Worm (Caenorhabditis elegans) whole organism, L4/young adult: ENCODE data around the gene paml-1.
A peak's percentile ranks its signal among the peaks of the same experiment; 100 is the strongest.
"Not testable (repeated sequence)": the region's sequence is repeated elsewhere in the genome, so short reads cannot be mapped to it uniquely, and the experiment has no call there.

Experiments used
- W03F9.2 ChIP-seq: fragments of 150-350 bp; optimal IDR thresholded peaks from 2 replicates; lab custom pipeline; 2014; ENCODE audit warnings: missing biosample characterization, missing genetic modification characterization
- dao-5 ChIP-seq: sonication (generic microtip); optimal IDR thresholded peaks from 2 replicates; lab custom pipeline; 2016; ENCODE audit warnings: missing genotype, missing genetic modification characterization, moderate library complexity, missing compliant biosample characterization
- him-1 ChIP-seq: sonication (generic microtip); optimal IDR thresholded peaks from 2 replicates; lab custom pipeline; 2016; ENCODE audit warnings: missing genotype, missing genetic modification reagents, missing genetic modification characterization, missing compliant biosample characterization

The paml-1 gene

ce11 chrIII:10240073-10240472 lies 6.2 kb upstream of the paml-1 start:
- TF ChIP-seq W03F9.2 (no peak), dao-5 (tag; lab: Kevin White, UChicago) (no peak)

ce11 chrIII:10238448-10239154 lies 4.7 kb upstream of the paml-1 start, which contains the start of gene Y70G10A.3:
TSS of gene Y70G10A.3 (plus strand) at chrIII:10239104.
- TF ChIP-seq dao-5 (tag; lab: Kevin White, UChicago): no peak
- TF ChIP-seq W03F9.2: no peak
- TF ChIP-seq him-1 (tag; lab: Kevin White, UChicago): no peak

ce11 chrIII:10236291-10236871 lies 2.5 kb upstream of the paml-1 start:
- TF ChIP-seq dao-5 (tag; lab: Kevin White, UChicago) (no peak), W03F9.2 (no peak), him-1 (tag; lab: Kevin White, UChicago) (no peak)

- TF ChIP-seq W03F9.2 (no peak), dao-5 (tag; lab: Kevin White, UChicago) (no peak), him-1 (tag; lab: Kevin White, UChicago) (no peak)
Observed at ce11 chrIII:10231641-10232040, 2.2 kb downstream of the paml-1 start.

- TF ChIP-seq dao-5 (tag; lab: Kevin White, UChicago); him-1 (tag; lab: Kevin White, UChicago); W03F9.2: not testable (repeated sequence)
Observed at ce11 chrIII:10221860-10222259, 12.0 kb downstream of the paml-1 start, which contains the start of gene Y70G10A.4. TSS of gene Y70G10A.4 (plus strand) at chrIII:10222160.

- TF ChIP-seq him-1 (tag; lab: Kevin White, UChicago) (no peak), dao-5 (tag; lab: Kevin White, UChicago) (no peak), W03F9.2 (peak; percentile 82)
Observed at ce11 chrIII:10218587-10218986, 15.3 kb downstream of the paml-1 start, which contains the start of the genes rde-4 and cox-14. TSS of gene rde-4 (minus strand) at chrIII:10218646. TSS of gene cox-14 (plus strand) at chrIII:10218942.

ce11 chrIII:10216585-10217278 lies 17.1 kb downstream of the paml-1 start, which contains the start of gene cts-1:
TSS of gene cts-1 (minus strand) at chrIII:10216635.
- TF ChIP-seq dao-5 (tag; lab: Kevin White, UChicago): no peak
- no peak for TF ChIP-seq him-1 (tag; lab: Kevin White, UChicago)
- peak; percentile 57 for TF ChIP-seq W03F9.2

ce11 chrIII:10215882-10216281 lies 18.0 kb downstream of the paml-1 start:
- TF ChIP-seq dao-5 (tag; lab: Kevin White, UChicago) (no peak), W03F9.2 (no peak), him-1 (tag; lab: Kevin White, UChicago) (no peak)

- TF ChIP-seq him-1 (tag; lab: Kevin White, UChicago) (no peak), dao-5 (tag; lab: Kevin White, UChicago) (peak; percentile 58), W03F9.2 (no peak)
Observed at ce11 chrIII:10214540-10214979, 19.3 kb downstream of the paml-1 start.

ce11 chrIII:10211889-10212494 lies 21.9 kb downstream of the paml-1 start, which contains the start of the genes blos-1 and best-18:
TSS of gene blos-1 (minus strand) at chrIII:10211946.
TSS of gene best-18 (plus strand) at chrIII:10212396.
- no peak for TF ChIP-seq dao-5 (tag; lab: Kevin White, UChicago)
- no peak for TF ChIP-seq him-1 (tag; lab: Kevin White, UChicago)
- no peak for TF ChIP-seq W03F9.2

ce11 chrIII:10209703-10210102 lies 24.2 kb downstream of the paml-1 start, which contains the start of gene T20G5.9:
TSS of gene T20G5.9 (plus strand) at chrIII:10209840.
- TF ChIP-seq W03F9.2 (no peak), dao-5 (tag; lab: Kevin White, UChicago) (no peak), him-1 (tag; lab: Kevin White, UChicago) (no peak)

ce11 chrIII:10206352-10206751 lies 27.5 kb downstream of the paml-1 start:
- TF ChIP-seq him-1 (tag; lab: Kevin White, UChicago) (no peak), dao-5 (tag; lab: Kevin White, UChicago) (no peak), W03F9.2 (no peak)
